Fruit fly (Drosophila melanogaster): ENCODE results near the gene Prosalpha4.

DNA sequence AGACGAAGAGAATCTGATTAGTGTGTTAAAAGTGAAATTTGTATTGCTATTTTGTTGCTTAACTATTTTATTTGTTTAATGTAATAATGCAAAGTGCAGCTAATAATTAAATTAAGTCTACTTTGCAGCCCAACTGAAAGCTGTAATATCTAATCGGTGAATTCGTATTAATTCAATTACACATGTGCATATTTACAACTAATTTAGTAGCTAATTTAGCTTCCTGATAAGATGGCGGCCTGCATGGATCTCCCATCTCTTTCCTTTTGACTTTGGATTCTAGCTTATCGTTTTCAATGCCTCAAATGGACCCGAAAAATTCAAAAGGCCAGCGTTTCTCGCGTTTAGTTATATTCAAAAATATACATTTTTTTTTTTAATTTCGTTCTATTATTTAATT is 33.7 kb downstream of the Prosalpha4 start:
- TF ChIP-seq CG33017 (tag; optimal IDR thresholded peaks at IDR 0.05) (no peak), CG5204 (GFP tag; optimal IDR thresholded peaks at IDR 0.05) (no peak), bab1 (GFP tag; optimal IDR thresholded peaks at IDR 0.05) (no peak), CG7101 (tag; optimal IDR thresholded peaks at IDR 0.05) (no peak), cic (GFP tag; optimal IDR thresholded peaks at IDR 0.05) (no peak), cnc (optimal IDR thresholded peaks at IDR 0.05) (no peak), CG11617 (GFP tag; optimal IDR thresholded peaks at IDR 0.05) (no peak), toe (GFP tag; optimal IDR thresholded peaks at IDR 0.05) (no peak)
